Fruit fly (Drosophila melanogaster): Measurements from ENCODE around the gene CG31546.

DNA sequence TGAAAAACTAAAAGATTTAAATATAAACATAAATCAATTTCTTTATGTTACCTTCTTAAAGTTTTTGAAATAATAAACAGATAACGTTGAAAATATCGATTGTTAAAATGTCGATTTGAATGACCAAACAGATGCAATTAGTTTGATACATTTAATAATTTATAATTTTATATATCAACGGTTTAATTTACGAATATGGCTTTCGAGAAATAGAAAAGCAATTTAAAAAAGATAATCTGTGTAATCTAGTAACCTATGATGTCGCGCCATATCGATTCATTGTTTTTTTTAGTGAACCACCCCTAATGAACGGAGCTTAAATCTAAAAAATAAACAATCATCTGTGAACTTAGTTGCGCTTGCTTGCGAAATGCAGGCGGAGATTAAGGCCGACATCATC is 46.9 kb downstream of the CG31546 start, which contains the start of gene PolZ2:
- TF ChIP-seq CTCF (optimal IDR thresholded peaks at IDR 0.05): no peak
- no peak for TF ChIP-seq CG8478 (optimal IDR thresholded peaks at IDR 0.05)
